Worm (Caenorhabditis elegans) whole organism, L1 larva: ENCODE data around the gene ccep-97.

Experiments used
- C04F5.9 ChIP-seq: sonication (generic microtip); optimal IDR thresholded peaks from 2 replicates; lab custom pipeline; 2016; ENCODE audit warnings: missing genetic modification characterization, missing compliant biosample characterization
- aly-2 ChIP-seq: fragments of 150-350 bp; optimal IDR thresholded peaks from 2 replicates; lab custom pipeline; 2014; ENCODE audit warnings: missing biosample characterization, missing genetic modification characterization
- ceh-88 ChIP-seq: fragments of 200-800 bp; sonication (Bioruptor generic); IDR thresholded peaks from 2 replicates; pipeline ENCODE4 v1.3.6; 2022; ENCODE audit warnings: missing genetic modification characterization, missing compliant biosample characterization
- ces-1 ChIP-seq: fragments of 150-350 bp; optimal IDR thresholded peaks from 2 replicates; lab custom pipeline; 2014; ENCODE audit warnings: missing biosample characterization, missing genetic modification reagents, missing genetic modification characterization
- dsc-1 ChIP-seq: sonication (generic microtip); optimal IDR thresholded peaks from 2 replicates; lab custom pipeline; 2016; ENCODE audit warnings: mild to moderate bottlenecking, missing genetic modification characterization, missing compliant biosample characterization
- efl-3 ChIP-seq: fragments of 200-800 bp; sonication (Bioruptor generic); optimal IDR thresholded peaks from 2 replicates; lab custom pipeline; 2018; ENCODE audit warnings: mild to moderate bottlenecking, missing genetic modification characterization, missing compliant biosample characterization
- ets-5 ChIP-seq: fragments of 200-800 bp; sonication (Bioruptor generic); IDR thresholded peaks from 2 replicates; pipeline ENCODE4 v1.3.6; 2022; ENCODE audit warnings: missing genetic modification characterization, missing compliant biosample characterization
- fkh-4 ChIP-seq: sonication (generic microtip); optimal IDR thresholded peaks from 2 replicates; lab custom pipeline; 2016; ENCODE audit warnings: missing compliant biosample characterization, missing genetic modification characterization, borderline replicate concordance
- fkh-8 ChIP-seq: sonication (generic microtip); optimal IDR thresholded peaks from 2 replicates; lab custom pipeline; 2016; ENCODE audit warnings: mild to moderate bottlenecking, missing genetic modification characterization, missing compliant biosample characterization
- hlh-4 ChIP-seq: sonication (generic microtip); optimal IDR thresholded peaks from 2 replicates; lab custom pipeline; 2016; ENCODE audit warnings: mild to moderate bottlenecking, missing genetic modification characterization, missing compliant biosample characterization
- irx-1 ChIP-seq: sonication (generic microtip); optimal IDR thresholded peaks from 2 replicates; lab custom pipeline; 2016; ENCODE audit warnings: missing genetic modification characterization, missing compliant biosample characterization
- isw-1 ChIP-seq: fragments of 200-800 bp; sonication (Bioruptor generic); IDR thresholded peaks from 2 replicates; pipeline ENCODE4 v1.3.6; 2022; ENCODE audit warnings: missing genetic modification characterization, missing compliant biosample characterization
- jun-1 ChIP-seq: fragments of 150-350 bp; optimal IDR thresholded peaks from 2 replicates; lab custom pipeline; 2014; ENCODE audit warnings: missing biosample characterization, missing genetic modification reagents, missing genetic modification characterization
- lin-13 ChIP-seq: fragments of 150-350 bp; optimal IDR thresholded peaks from 2 replicates; lab custom pipeline; 2014; ENCODE audit warnings: missing biosample characterization, missing genetic modification reagents, missing genetic modification characterization
- lin-14 ChIP-seq: fragments of 200-800 bp; sonication (Bioruptor generic); optimal IDR thresholded peaks from 2 replicates; lab custom pipeline; 2018; ENCODE audit warnings: mild to moderate bottlenecking, missing genetic modification characterization, moderate library complexity, missing compliant biosample characterization
- lin-39 ChIP-seq: fragments of 150-350 bp; optimal IDR thresholded peaks from 2 replicates; lab custom pipeline; 2014; ENCODE audit warnings: missing biosample characterization, missing genetic modification reagents, missing genetic modification characterization
- lir-3 ChIP-seq: sonication (generic microtip); optimal IDR thresholded peaks from 2 replicates; lab custom pipeline; 2016; ENCODE audit warnings: mild to moderate bottlenecking, missing genetic modification characterization, moderate library complexity, missing compliant biosample characterization; ENCODE audit not compliant: poor library complexity
- lsy-2 ChIP-seq, 2 experiments: fragments of 150-350 bp; optimal IDR thresholded peaks; 2 replicates each; lab custom pipeline; 2014; ENCODE audit warnings: missing biosample characterization in 2 of 2, missing genetic modification characterization in 2 of 2
- mef-2 ChIP-seq: fragments of 150-350 bp; optimal IDR thresholded peaks from 2 replicates; lab custom pipeline; 2014; ENCODE audit warnings: missing biosample characterization, missing genetic modification characterization
- mep-1 ChIP-seq: fragments of 150-350 bp; optimal IDR thresholded peaks from 2 replicates; lab custom pipeline; 2014; ENCODE audit warnings: missing biosample characterization, missing genetic modification characterization
- nhr-11 ChIP-seq: fragments of 150-350 bp; optimal IDR thresholded peaks from 2 replicates; lab custom pipeline; 2014; ENCODE audit warnings: missing biosample characterization, missing genetic modification characterization
- nhr-19 ChIP-seq: fragments of 200-800 bp; sonication (Bioruptor generic); conservative IDR thresholded peaks from 2 replicates; pipeline ENCODE4 v1.3.6; 2022; ENCODE audit warnings: missing genetic modification characterization, missing compliant biosample characterization
- nhr-237 ChIP-seq: fragments of 150-350 bp; optimal IDR thresholded peaks from 2 replicates; lab custom pipeline; 2014; ENCODE audit warnings: missing biosample characterization, missing genetic modification characterization
- nhr-28 ChIP-seq: fragments of 150-350 bp; optimal IDR thresholded peaks from 2 replicates; lab custom pipeline; 2014; ENCODE audit warnings: missing biosample characterization, missing genetic modification characterization
- nhr-71 ChIP-seq: sonication (generic microtip); optimal IDR thresholded peaks from 2 replicates; lab custom pipeline; 2016; ENCODE audit warnings: mild to moderate bottlenecking, missing genetic modification characterization, moderate library complexity, missing compliant biosample characterization
- nhr-76 ChIP-seq: sonication (generic microtip); optimal IDR thresholded peaks from 2 replicates; lab custom pipeline; 2017; ENCODE audit warnings: missing biosample characterization, missing genetic modification characterization
- nhr-77 ChIP-seq: fragments of 150-350 bp; optimal IDR thresholded peaks from 2 replicates; lab custom pipeline; 2014; ENCODE audit warnings: missing biosample characterization, missing genetic modification characterization
- nhr-85 ChIP-seq: sonication (generic microtip); peaks from one replicate; lab custom pipeline; 2016; ENCODE audit warnings: missing genetic modification characterization, inconsistent platforms, missing compliant biosample characterization
- nhr-90 ChIP-seq: sonication (generic microtip); optimal IDR thresholded peaks from 2 replicates; lab custom pipeline; 2016; ENCODE audit warnings: mild to moderate bottlenecking, missing genetic modification characterization, missing compliant biosample characterization; ENCODE audit not compliant: poor library complexity
- pag-3 ChIP-seq: sonication (generic microtip); optimal IDR thresholded peaks from 2 replicates; lab custom pipeline; 2017; ENCODE audit warnings: missing genetic modification characterization, mild to moderate bottlenecking, missing compliant biosample characterization, antibody characterized with exemption, borderline replicate concordance; ENCODE audit not compliant: insufficient read depth
- snpc-4 ChIP-seq: fragments of 150-350 bp; optimal IDR thresholded peaks from 2 replicates; lab custom pipeline; 2014; ENCODE audit warnings: missing biosample characterization, missing genetic modification characterization
- swsn-7 ChIP-seq: sonication (generic microtip); optimal IDR thresholded peaks from 2 replicates; lab custom pipeline; 2016; ENCODE audit warnings: missing genetic modification characterization, missing compliant biosample characterization
- unc-130 ChIP-seq: fragments of 150-350 bp; optimal IDR thresholded peaks from 2 replicates; lab custom pipeline; 2017; ENCODE audit warnings: missing biosample characterization, missing genetic modification characterization, inconsistent platforms
- unc-62 ChIP-seq: fragments of 150-350 bp; optimal IDR thresholded peaks from 2 replicates; lab custom pipeline; 2014; ENCODE audit warnings: missing biosample characterization, missing genetic modification reagents, missing genetic modification characterization
- unc-86 ChIP-seq: sonication (generic microtip); optimal IDR thresholded peaks from 2 replicates; lab custom pipeline; 2016; ENCODE audit warnings: missing genetic modification characterization, missing compliant biosample characterization
- zag-1 ChIP-seq: fragments of 150-350 bp; optimal IDR thresholded peaks from 2 replicates; lab custom pipeline; 2014; ENCODE audit warnings: missing biosample characterization, missing genetic modification characterization
- zip-4 ChIP-seq: fragments of 200-800 bp; sonication (Bioruptor generic); optimal IDR thresholded peaks from 2 replicates; lab custom pipeline; 2018; ENCODE audit warnings: mild to moderate bottlenecking, missing genetic modification characterization, moderate library complexity, missing compliant biosample characterization
- ztf-4 ChIP-seq: fragments of 150-350 bp; optimal IDR thresholded peaks from 2 replicates; lab custom pipeline; 2014; ENCODE audit warnings: missing biosample characterization, missing genetic modification characterization

The ccep-97 gene

DNA sequence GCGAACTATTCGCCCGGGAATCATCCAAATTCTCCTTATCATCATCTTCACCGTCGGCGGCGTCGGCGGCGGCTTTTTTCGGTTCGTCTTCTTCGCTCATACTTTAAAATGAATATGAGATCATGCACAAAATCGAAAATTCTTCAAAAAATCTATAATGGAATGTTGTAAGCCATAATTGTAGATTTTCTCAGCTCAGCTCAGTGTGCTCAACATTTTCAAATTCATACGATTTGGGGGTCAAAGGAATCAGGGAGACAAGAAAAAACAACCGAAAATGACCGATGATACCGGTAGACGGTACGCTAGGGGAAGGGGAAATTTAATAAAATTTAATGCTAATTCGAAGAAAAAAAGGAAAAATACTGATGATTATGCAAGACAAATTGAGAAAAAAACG, at the start of gene ccep-97:
ccep-97 (minus strand) TSS at position 101 of the 400 bp plus-strand sequence.
- TF ChIP-seq irx-1 (no peak), efl-3 (no peak), aly-2 (tag; lab: Kevin White, UChicago) (no peak), lin-13 (GFP tag; lab: Kevin White, UChicago) (no peak), mef-2 (tag; lab: Kevin White, UChicago) (no peak), swsn-7 (no peak), unc-62 (GFP tag; lab: Kevin White, UChicago) (no peak), nhr-28 (tag; lab: Kevin White, UChicago) (no peak), ces-1 (GFP tag; lab: Kevin White, UChicago) (no peak), pag-3 (tag; lab: Kevin White, UChicago) (no peak)

DNA sequence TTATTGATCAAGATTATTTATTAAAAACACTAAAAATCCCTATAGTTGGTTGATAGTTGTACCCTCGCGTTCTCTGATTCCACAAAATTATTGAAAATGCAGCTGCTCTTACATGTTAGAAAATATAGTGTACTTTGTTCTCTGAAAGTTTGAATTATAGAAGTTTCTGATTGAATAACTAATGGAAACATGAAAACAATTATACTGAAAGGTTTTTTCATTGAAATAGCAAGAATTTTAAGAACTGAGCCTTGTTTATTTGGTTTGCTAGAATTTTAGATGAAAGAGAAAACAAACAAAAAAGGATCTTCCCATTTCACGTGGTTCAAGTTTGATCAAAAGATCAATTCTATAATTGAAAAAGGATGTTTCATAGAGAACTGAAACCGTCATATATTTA, 49.1 kb upstream of the ccep-97 start:
- TF ChIP-seq fkh-8 (tag; lab: Kevin White, UChicago) (peak; percentile 52), zag-1 (tag; lab: Kevin White, UChicago) (no peak), snpc-4 (tag; lab: Kevin White, UChicago) (no peak), nhr-90 (no peak), nhr-71 (tag; lab: Kevin White, UChicago) (peak; percentile 46), mef-2 (tag; lab: Kevin White, UChicago) (no peak), mep-1 (tag; lab: Kevin White, UChicago) (no peak), lin-14 (GFP tag; lab: Kevin White, UChicago) (peak; percentile 21), lir-3 (no peak), ceh-88 (GFP tag; lab: Robert Waterston, UW) (no peak), unc-62 (GFP tag; lab: Kevin White, UChicago) (no peak), nhr-11 (tag; lab: Kevin White, UChicago) (no peak), unc-86 (tag; lab: Kevin White, UChicago) (peak; percentile 18), nhr-77 (tag; lab: Kevin White, UChicago) (no peak), unc-130 (tag; lab: Kevin White, UChicago) (no peak), lin-39 (tag; lab: Kevin White, UChicago) (no peak), nhr-237 (tag; lab: Kevin White, UChicago) (no peak), fkh-4 (tag; lab: Kevin White, UChicago) (no peak), ets-5 (GFP tag; lab: Robert Waterston, UW) (no peak), zip-4 (GFP tag; lab: Kevin White, UChicago) (no peak), nhr-76 (no peak), dsc-1 (tag; lab: Kevin White, UChicago) (peak; percentile 32), nhr-85 (tag; lab: Kevin White, UChicago) (no peak), ztf-4 (tag; lab: Kevin White, UChicago) (no peak), lsy-2 (tag; optimal IDR thresholded peaks at IDR 0.05; lab: Kevin White, UChicago) (no peak), hlh-4 (tag; lab: Kevin White, UChicago) (peak; percentile 59)
- TF ChIP-seq, all 84 proteins: peak for 6

DNA sequence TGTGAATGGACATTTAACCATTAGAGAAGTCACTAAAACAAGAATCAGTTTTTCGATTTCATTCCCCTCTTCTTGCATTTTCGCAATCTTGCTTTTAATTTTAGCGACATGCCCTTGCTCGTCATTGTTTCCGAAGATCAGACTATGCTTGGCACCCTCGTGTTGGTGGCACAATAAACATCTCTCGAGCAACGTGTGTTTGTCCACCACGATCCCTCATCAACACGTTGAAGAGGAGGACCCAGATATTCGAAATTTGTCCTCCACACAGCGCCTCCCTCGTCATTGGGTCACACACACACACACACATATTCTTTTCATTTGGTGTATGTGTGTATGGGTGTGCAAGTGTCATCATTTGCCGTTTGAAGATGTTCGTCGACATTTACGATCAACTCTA, 46.9 kb upstream of the ccep-97 start, which contains the start of gene srd-32:
srd-32 (plus strand) TSS at position 301 of the 400 bp plus-strand sequence.
- TF ChIP-seq jun-1 (tag; lab: Kevin White, UChicago), result no peak
- peak; percentile 68 for TF ChIP-seq dsc-1 (tag; lab: Kevin White, UChicago)
- no peak for TF ChIP-seq nhr-19 (GFP tag; lab: Robert Waterston, UW)
- TF ChIP-seq fkh-4 (tag; lab: Kevin White, UChicago), result no peak
- no peak for TF ChIP-seq efl-3
- TF ChIP-seq C04F5.9 (tag; lab: Kevin White, UChicago), result no peak
- no peak for TF ChIP-seq nhr-71 (tag; lab: Kevin White, UChicago)
- no peak for TF ChIP-seq isw-1 (GFP tag; lab: Robert Waterston, UW)
